Fruit fly (Drosophila melanogaster): ENCODE measurements around the gene CG1529.

dm6 chrX:21045448-21045941 is 13.7 kb upstream of the CG1529 start:
- no peak for TF ChIP-seq CG8478 (optimal IDR thresholded peaks at IDR 0.05)
- TF ChIP-seq CTCF (optimal IDR thresholded peaks at IDR 0.05), result no peak

Measured in S2 (cell line).